Fruit fly (Drosophila melanogaster) whole organism, pupa: Measurements from ENCODE around the gene Rh50.

ENCODE experiments used
- CG13204 ChIP-seq: fragments of 200-800 bp; sonication (Bioruptor generic); optimal IDR thresholded peaks from 2 replicates; lab custom pipeline; 2018; ENCODE audit warnings: missing biosample characterization, mild to moderate bottlenecking, missing genetic modification characterization, moderate library complexity
- CG14655 ChIP-seq: fragments of 200-800 bp; sonication (Bioruptor generic); optimal IDR thresholded peaks from 3 replicates; lab custom pipeline; 2017; ENCODE audit warnings: mild to moderate bottlenecking, missing biosample characterization, missing genetic modification reagents, missing genetic modification characterization
- CG15710 ChIP-seq: fragments of 200-800 bp; sonication (Bioruptor generic); optimal IDR thresholded peaks from 2 replicates; lab custom pipeline; 2018; ENCODE audit warnings: missing biosample characterization, mild to moderate bottlenecking, missing genetic modification characterization, moderate library complexity
- CG34367 ChIP-seq: fragments of 200-800 bp; sonication (Bioruptor generic); optimal IDR thresholded peaks from 2 replicates; lab custom pipeline; 2018; ENCODE audit warnings: missing biosample characterization, mild to moderate bottlenecking, missing genetic modification characterization
- CG4496 ChIP-seq: fragments of 200-800 bp; sonication (Bioruptor generic); IDR thresholded peaks from 3 replicates; pipeline ENCODE4 v1.3.6; 2022; ENCODE audit warnings: missing biosample characterization, missing genetic modification characterization
- CG9948 ChIP-seq: fragments of 200-800 bp; sonication (Bioruptor generic); optimal IDR thresholded peaks from 2 replicates; lab custom pipeline; 2018; ENCODE audit warnings: missing biosample characterization, mild to moderate bottlenecking, missing genetic modification characterization, moderate library complexity
- EcR ChIP-seq: fragments of 200-800 bp; sonication (Bioruptor generic); optimal IDR thresholded peaks from 3 replicates; lab custom pipeline; 2019; ENCODE audit warnings: missing biosample characterization, missing genetic modification characterization, mild to moderate bottlenecking, moderate library complexity, missing genetic modification reagents
- Ets98B ChIP-seq: fragments of 200-800 bp; sonication (Bioruptor generic); IDR thresholded peaks from 2 replicates; pipeline ENCODE4 v1.3.6; 2022; ENCODE audit warnings: missing biosample characterization, missing genetic modification characterization
- Snoo ChIP-seq: fragments of 200-800 bp; sonication (Bioruptor generic); optimal IDR thresholded peaks from 3 replicates; lab custom pipeline; 2017; ENCODE audit warnings: missing biosample characterization, mild to moderate bottlenecking, missing genetic modification characterization, inconsistent platforms
- rn ChIP-seq: fragments of 200-800 bp; sonication (Bioruptor generic); IDR thresholded peaks from 2 replicates; pipeline ENCODE4 v1.3.6; 2022; ENCODE audit warnings: missing biosample characterization, missing genetic modification characterization

dm6 chr3L:4898647-4899046 is 11.5 kb upstream of the Rh50 start, which contains the start of gene hoka:
- TF ChIP-seq CG34367 (tag; lab: Kevin White, UChicago) (no peak), CG13204 (GFP tag; lab: Kevin White, UChicago) (no peak), Snoo (tag; lab: Kevin White, UChicago) (no peak), CG9948 (tag; lab: Kevin White, UChicago) (no peak), Ets98B (no peak), rn (GFP tag; lab: Robert Waterston, UW) (no peak), CG15710 (tag; lab: Kevin White, UChicago) (no peak), EcR (no peak), CG14655 (GFP tag; lab: Kevin White, UChicago) (no peak), CG4496 (GFP tag; lab: Robert Waterston, UW) (no peak)
